Fruit fly (Drosophila melanogaster) whole organism, embryonic: ENCODE measurements around the gene CG7653.

Source experiments
- B-H1 ChIP-seq: fragments of 200-800 bp; sonication (Bioruptor generic); IDR thresholded peaks from 3 replicates; pipeline ENCODE4 v1.3.6; 2022; ENCODE audit warnings: missing biosample characterization, missing genetic modification characterization
- CG11723 ChIP-seq: fragments of 200-800 bp; sonication (Bioruptor generic); optimal IDR thresholded peaks from 2 replicates; lab custom pipeline; 2017; ENCODE audit warnings: missing biosample characterization, mild to moderate bottlenecking, missing genetic modification characterization
- CG12155 ChIP-seq: fragments of 200-800 bp; sonication (Bioruptor generic); optimal IDR thresholded peaks from 3 replicates; lab custom pipeline; 2016; ENCODE audit warnings: missing biosample characterization, missing genetic modification characterization
- CG12744 ChIP-seq: fragments of 200-800 bp; sonication (Bioruptor generic); optimal IDR thresholded peaks from 2 replicates; lab custom pipeline; 2016; ENCODE audit warnings: missing biosample characterization, missing genetic modification characterization
- CG14441 ChIP-seq: fragments of 200-800 bp; sonication (Bioruptor generic); IDR thresholded peaks from 2 replicates; pipeline ENCODE4 v1.3.6; 2022; ENCODE audit warnings: missing biosample characterization, missing genetic modification characterization
- CG15601 ChIP-seq: fragments of 200-800 bp; sonication (Bioruptor generic); optimal IDR thresholded peaks from 3 replicates; lab custom pipeline; 2019; ENCODE audit warnings: missing biosample characterization, mild to moderate bottlenecking, missing genetic modification characterization, moderate library complexity
- CG18599 ChIP-seq: fragments of 200-800 bp; sonication (Bioruptor generic); optimal IDR thresholded peaks from 3 replicates; lab custom pipeline; 2017; ENCODE audit warnings: missing biosample characterization, missing genetic modification characterization, mild to moderate bottlenecking, moderate library complexity, missing genetic modification reagents
- CG2129 ChIP-seq: fragments of 200-800 bp; sonication (Bioruptor generic); IDR thresholded peaks from 2 replicates; pipeline ENCODE4 v1.3.6; 2022; ENCODE audit warnings: missing biosample characterization, missing genetic modification characterization; ENCODE audit not compliant: partially characterized antibody
- CG2889 ChIP-seq: fragments of 200-800 bp; sonication (Bioruptor generic); IDR thresholded peaks from 3 replicates; pipeline ENCODE4 v1.3.6; 2022; ENCODE audit warnings: missing biosample characterization, missing genetic modification characterization
- CG30403 ChIP-seq: fragments of 200-800 bp; sonication (Bioruptor generic); optimal IDR thresholded peaks from 3 replicates; lab custom pipeline; 2016; ENCODE audit warnings: missing biosample characterization, missing genetic modification characterization
- CG33557 ChIP-seq: fragments of 200-800 bp; sonication (Bioruptor generic); optimal IDR thresholded peaks from 2 replicates; lab custom pipeline; 2019; ENCODE audit warnings: missing biosample characterization, mild to moderate bottlenecking, missing genetic modification characterization, moderate library complexity
- CG34422 ChIP-seq: fragments of 200-800 bp; sonication (Bioruptor generic); IDR thresholded peaks from 3 replicates; pipeline ENCODE4 v1.3.6; 2022; ENCODE audit warnings: missing biosample characterization, missing genetic modification characterization
- CG4707 ChIP-seq: fragments of 200-800 bp; sonication (Bioruptor generic); optimal IDR thresholded peaks from 2 replicates; lab custom pipeline; 2018; ENCODE audit warnings: missing biosample characterization, mild to moderate bottlenecking, missing genetic modification characterization, moderate library complexity
- CG7745 ChIP-seq: fragments of 200-800 bp; sonication (Bioruptor generic); optimal IDR thresholded peaks from 2 replicates; lab custom pipeline; 2018; ENCODE audit warnings: missing biosample characterization, mild to moderate bottlenecking, missing genetic modification characterization, moderate library complexity
- CG9727 ChIP-seq: fragments of 200-800 bp; sonication (Bioruptor generic); optimal IDR thresholded peaks from 3 replicates; lab custom pipeline; 2017; ENCODE audit warnings: missing biosample characterization, mild to moderate bottlenecking, missing genetic modification characterization
- CG9817 ChIP-seq: fragments of 200-800 bp; sonication (Bioruptor generic); optimal IDR thresholded peaks from 2 replicates; lab custom pipeline; 2018; ENCODE audit warnings: missing biosample characterization, mild to moderate bottlenecking, missing genetic modification characterization, moderate library complexity
- CTCF ChIP-seq: fragments of 200-800 bp; sonication (Bioruptor generic); optimal IDR thresholded peaks from 2 replicates; lab custom pipeline; 2017; ENCODE audit warnings: missing biosample characterization, mild to moderate bottlenecking, missing genetic modification characterization, moderate library complexity
- CoRest ChIP-seq: fragments of 200-800 bp; sonication (Bioruptor generic); optimal IDR thresholded peaks from 3 replicates; lab custom pipeline; 2018; ENCODE audit warnings: missing biosample characterization, mild to moderate bottlenecking, missing genetic modification characterization, moderate library complexity
- D ChIP-seq, 2 experiments: fragments of 200-800 bp in 1 of 2; fragments of >200 bp in 1 of 2; sonication (Bioruptor generic) in 1 of 2; optimal IDR thresholded peaks; 2 replicates in 1 of 2; 3 replicates in 1 of 2; lab custom pipeline; 2017; ENCODE audit warnings: mild to moderate bottlenecking in 1 of 2, missing biosample characterization in 1 of 2, missing genetic modification characterization in 1 of 2, missing genetic modification reagents in 1 of 2
- Eip74EF ChIP-seq, 2 experiments: fragments of 200-800 bp in 1 of 2; fragments of >200 bp in 1 of 2; sonication (Bioruptor generic) in 1 of 2; optimal IDR thresholded peaks; 2 replicates each; lab custom pipeline; 2017 to 2019; ENCODE audit warnings: missing biosample characterization in 2 of 2, missing genetic modification characterization in 2 of 2, mild to moderate bottlenecking in 1 of 2, moderate library complexity in 1 of 2
- Gsc ChIP-seq: fragments of 200-800 bp; sonication (Bioruptor generic); IDR thresholded peaks from 2 replicates; pipeline ENCODE4 v1.3.6; 2022; ENCODE audit warnings: missing biosample characterization, missing genetic modification characterization
- HmgD ChIP-seq: fragments of 200-800 bp; sonication (Bioruptor generic); optimal IDR thresholded peaks from 3 replicates; lab custom pipeline; 2016; ENCODE audit warnings: missing biosample characterization, missing genetic modification characterization
- Hr3 ChIP-seq: fragments of 200-800 bp; sonication (Bioruptor generic); optimal IDR thresholded peaks from 3 replicates; lab custom pipeline; 2016; ENCODE audit warnings: missing biosample characterization, missing genetic modification characterization
- Hr51 ChIP-seq, 2 experiments: fragments of 200-800 bp; sonication (Bioruptor generic); optimal IDR thresholded peaks; 2 replicates in 1 of 2; 3 replicates in 1 of 2; lab custom pipeline; 2016 to 2018; ENCODE audit warnings: missing biosample characterization in 2 of 2, missing genetic modification characterization in 2 of 2, mild to moderate bottlenecking in 1 of 2, moderate library complexity in 1 of 2
- Kr ChIP-seq: fragments of 200-800 bp; sonication (Bioruptor generic); optimal IDR thresholded peaks from 2 replicates; lab custom pipeline; 2017; ENCODE audit warnings: missing biosample characterization, mild to moderate bottlenecking, missing genetic modification characterization
- Mrtf ChIP-seq: fragments of 200-800 bp; sonication (Bioruptor generic); IDR thresholded peaks from 3 replicates; pipeline ENCODE4 v1.3.6; 2022; ENCODE audit warnings: missing biosample characterization, missing genetic modification characterization
- Neu2 ChIP-seq: fragments of 200-800 bp; sonication (Bioruptor generic); optimal IDR thresholded peaks from 3 replicates; lab custom pipeline; 2016; ENCODE audit warnings: missing biosample characterization, missing genetic modification characterization, borderline replicate concordance
- Nf-YA ChIP-seq: fragments of 200-800 bp; sonication (Bioruptor generic); IDR thresholded peaks from 2 replicates; pipeline ENCODE4 v1.3.6; 2022; ENCODE audit warnings: missing biosample characterization, missing genetic modification characterization
- PHDP ChIP-seq: fragments of 200-800 bp; sonication (Bioruptor generic); optimal IDR thresholded peaks from 3 replicates; lab custom pipeline; 2018; ENCODE audit warnings: missing biosample characterization, mild to moderate bottlenecking, missing genetic modification characterization, moderate library complexity
- TFAM ChIP-seq: fragments of 200-800 bp; sonication (Bioruptor generic); optimal IDR thresholded peaks from 2 replicates; lab custom pipeline; 2017; ENCODE audit warnings: missing biosample characterization, missing genetic modification characterization, inconsistent platforms
- ato ChIP-seq: fragments of 200-800 bp; sonication (Bioruptor generic); IDR thresholded peaks from 2 replicates; pipeline ENCODE4 v1.3.6; 2022; ENCODE audit warnings: missing biosample characterization, missing genetic modification characterization; ENCODE audit not compliant: partially characterized antibody
- bab2 ChIP-seq: fragments of 200-800 bp; sonication (Bioruptor generic); optimal IDR thresholded peaks from 2 replicates; lab custom pipeline; 2016; ENCODE audit warnings: missing biosample characterization, missing genetic modification characterization
- bsh ChIP-seq, 2 experiments: fragments of 200-800 bp; sonication (Bioruptor generic); optimal IDR thresholded peaks; 2 replicates each; lab custom pipeline; 2017 to 2018; ENCODE audit warnings: mild to moderate bottlenecking in 2 of 2, missing biosample characterization in 2 of 2, missing genetic modification characterization in 2 of 2, moderate library complexity in 1 of 2
- cg ChIP-seq: fragments of 200-800 bp; sonication (Bioruptor generic); optimal IDR thresholded peaks from 3 replicates; lab custom pipeline; 2019; ENCODE audit warnings: missing biosample characterization, mild to moderate bottlenecking, missing genetic modification characterization, moderate library complexity
- ems ChIP-seq: fragments of 200-800 bp; sonication (Bioruptor generic); optimal IDR thresholded peaks from 3 replicates; lab custom pipeline; 2016; ENCODE audit warnings: missing biosample characterization, missing genetic modification characterization
- gce ChIP-seq: fragments of 200-800 bp; sonication (Bioruptor generic); IDR thresholded peaks from 3 replicates; pipeline ENCODE4 v1.3.6; 2022; ENCODE audit warnings: missing biosample characterization, missing genetic modification characterization
- jumu ChIP-seq: fragments of 200-800 bp; sonication (Bioruptor generic); optimal IDR thresholded peaks from 3 replicates; lab custom pipeline; 2016; ENCODE audit warnings: missing biosample characterization, missing genetic modification characterization
- kah ChIP-seq: fragments of 200-800 bp; sonication (Bioruptor generic); optimal IDR thresholded peaks from 2 replicates; lab custom pipeline; 2018; ENCODE audit warnings: missing biosample characterization, mild to moderate bottlenecking, missing genetic modification characterization
- onecut ChIP-seq: fragments of 200-800 bp; sonication (Bioruptor generic); IDR thresholded peaks from 2 replicates; pipeline ENCODE4 v1.3.6; 2022; ENCODE audit warnings: missing biosample characterization, missing genetic modification characterization
- pb ChIP-seq: fragments of 200-800 bp; sonication (Bioruptor generic); optimal IDR thresholded peaks from 3 replicates; lab custom pipeline; 2016; ENCODE audit warnings: missing biosample characterization, missing genetic modification characterization
- pita ChIP-seq: fragments of 200-800 bp; sonication (Bioruptor generic); optimal IDR thresholded peaks from 2 replicates; lab custom pipeline; 2017; ENCODE audit warnings: missing biosample characterization, mild to moderate bottlenecking, missing genetic modification characterization
- sens-2 ChIP-seq: fragments of 200-800 bp; sonication (Bioruptor generic); IDR thresholded peaks from 2 replicates; pipeline ENCODE4 v1.3.6; 2022; ENCODE audit warnings: missing biosample characterization, missing genetic modification characterization
- toy ChIP-seq: fragments of 200-800 bp; sonication (Bioruptor generic); IDR thresholded peaks from 2 replicates; pipeline ENCODE4 v1.3.6; 2022; ENCODE audit warnings: missing biosample characterization, missing genetic modification characterization
- ttk ChIP-seq: fragments of 200-800 bp; sonication (Bioruptor generic); IDR thresholded peaks from 2 replicates; pipeline ENCODE4 v2.1.2; 2022; ENCODE audit warnings: missing biosample characterization, missing genetic modification characterization
- tup ChIP-seq: fragments of 200-800 bp; sonication (Bioruptor generic); optimal IDR thresholded peaks from 2 replicates; lab custom pipeline; 2016; ENCODE audit warnings: missing biosample characterization, mild to moderate bottlenecking, missing genetic modification characterization, moderate library complexity
- unpg ChIP-seq: fragments of 200-800 bp; sonication (Bioruptor generic); optimal IDR thresholded peaks from 3 replicates; lab custom pipeline; 2018; ENCODE audit warnings: missing biosample characterization, mild to moderate bottlenecking, missing genetic modification characterization, moderate library complexity
- zfh1 ChIP-seq: fragments of 200-800 bp; sonication (Bioruptor generic); IDR thresholded peaks from 3 replicates; pipeline ENCODE4 v1.3.6; 2022; ENCODE audit warnings: missing biosample characterization, missing genetic modification characterization

CG7653 gene

dm6 chr2L:15912008-15912900, 32.3 kb upstream of the CG7653 start (continued):
- TF ChIP-seq CG7745 (tag; lab: Kevin White, UChicago) = peak; percentile 60
- TF ChIP-seq pita (GFP tag; lab: Kevin White, UChicago) = no peak
- TF ChIP-seq jumu (GFP tag; lab: Kevin White, UChicago) = peak; percentile 40
- TF ChIP-seq CG14441 (GFP tag; lab: Robert Waterston, UW) = peak; percentile 86
- peak; percentile 71 for TF ChIP-seq B-H1 (GFP tag; lab: Robert Waterston, UW)
- peak; percentile 35; the same call in 1 of the 2 replicates for TF ChIP-seq ato (GFP tag; lab: Robert Waterston, UW)
- TF ChIP-seq CG4707 (GFP tag; lab: Kevin White, UChicago) = peak; percentile 88
- TF ChIP-seq pb (GFP tag; lab: Kevin White, UChicago) = no peak
- TF ChIP-seq CoRest = peak; percentile 99
- TF ChIP-seq ems (GFP tag; lab: Kevin White, UChicago) = no peak
- peak; percentile 56 for TF ChIP-seq Gsc (GFP tag; lab: Robert Waterston, UW)
- TF ChIP-seq tup = peak; percentile 41
- peak; percentile 95 for TF ChIP-seq unpg (GFP tag; lab: Kevin White, UChicago)
- peak; percentile 84 for TF ChIP-seq ttk
- peak in 1 of 2 experiments; percentile 95 for TF ChIP-seq bsh (GFP tag; optimal IDR thresholded peaks at IDR 0.05; lab: Kevin White, UChicago)
- TF ChIP-seq bab2 (GFP tag; lab: Kevin White, UChicago) = peak; percentile 28
- TF ChIP-seq cg (GFP tag; lab: Kevin White, UChicago) = no peak
- peak; percentile 26 to 98 for TF ChIP-seq Hr51 (GFP tag; optimal IDR thresholded peaks at IDR 0.05; lab: Kevin White, UChicago)
- TF ChIP-seq Kr (GFP tag; lab: Kevin White, UChicago) = no peak
- TF ChIP-seq CG33557 (GFP tag; lab: Kevin White, UChicago) = peak; percentile 82
- TF ChIP-seq HmgD = no peak
- no peak for TF ChIP-seq Neu2 (GFP tag; lab: Kevin White, UChicago)
- TF ChIP-seq CG9817 (tag; lab: Kevin White, UChicago) = peak; percentile 96
- TF ChIP-seq CTCF (GFP tag; lab: Kevin White, UChicago) = peak; percentile 33
- peak; percentile 84 for TF ChIP-seq toy
- TF ChIP-seq D (optimal IDR thresholded peaks at IDR 0.05; lab: Kevin White, UChicago) = no peak
- TF ChIP-seq D (GFP tag; optimal IDR thresholded peaks at IDR 0.05; lab: Kevin White, UChicago) = peak; percentile 86
- TF ChIP-seq CG2129 (GFP tag; lab: Robert Waterston, UW) = no peak
- TF ChIP-seq CG34422 (GFP tag; lab: Robert Waterston, UW) = peak; percentile 86
- TF ChIP-seq TFAM (GFP tag; lab: Kevin White, UChicago) = peak; percentile 20
- peak; percentile 86; the same call in 2 of the 3 replicates for TF ChIP-seq Mrtf (GFP tag; lab: Robert Waterston, UW)
- peak; percentile 48; the same call in 1 of the 2 replicates for TF ChIP-seq Nf-YA (GFP tag; lab: Robert Waterston, UW)
- no peak for TF ChIP-seq kah (GFP tag; lab: Kevin White, UChicago)
- peak; percentile 91 for TF ChIP-seq CG18599 (GFP tag; lab: Kevin White, UChicago)
- peak; percentile 84 for TF ChIP-seq zfh1 (GFP tag; lab: Robert Waterston, UW)
- peak; percentile 96 for TF ChIP-seq CG15601
- peak; percentile 86 for TF ChIP-seq CG2889 (GFP tag; lab: Robert Waterston, UW)
- peak; percentile 66 for TF ChIP-seq Hr3 (GFP tag; lab: Kevin White, UChicago)
- TF ChIP-seq CG12744 = no peak
- peak; percentile 87 for TF ChIP-seq CG12155 (GFP tag; lab: Kevin White, UChicago)
- TF ChIP-seq CG30403 (GFP tag; lab: Kevin White, UChicago) = peak; percentile 96
- TF ChIP-seq CG11723 (GFP tag; lab: Kevin White, UChicago) = peak; percentile 88
- TF ChIP-seq CG9727 (GFP tag; lab: Kevin White, UChicago) = peak; percentile 94
- TF ChIP-seq Eip74EF (GFP tag; optimal IDR thresholded peaks at IDR 0.05; lab: Kevin White, UChicago) = peak in 1 of 2 experiments; percentile 56
- peak; percentile 61 for TF ChIP-seq onecut
- TF ChIP-seq gce (GFP tag; lab: Robert Waterston, UW) = peak; percentile 70; the same call in 1 of the 3 replicates
- peak; percentile 65; the same call in 1 of the 2 replicates for TF ChIP-seq sens-2 (GFP tag; lab: Robert Waterston, UW)
- TF ChIP-seq PHDP (tag; lab: Kevin White, UChicago) = peak; percentile 96
